Worm (Caenorhabditis elegans) whole organism, mixed stage, embryonic: Measurements from ENCODE around the gene moc-2.

ENCODE experiments used
- M03D4.4 ChIP-seq: sonication (generic microtip); optimal IDR thresholded peaks from 2 replicates; lab custom pipeline; 2017; ENCODE audit warnings: mild to moderate bottlenecking, missing genetic modification characterization, missing compliant biosample characterization
- bed-3 ChIP-seq: fragments of 200-800 bp; sonication (Bioruptor generic); optimal IDR thresholded peaks from 3 replicates; lab custom pipeline; 2018; ENCODE audit warnings: mild to moderate bottlenecking, missing genetic modification characterization, moderate library complexity, missing compliant biosample characterization
- blmp-1 ChIP-seq: fragments of 150-350 bp; optimal IDR thresholded peaks from 2 replicates; lab custom pipeline; 2014; ENCODE audit warnings: missing biosample characterization, missing genetic modification characterization
- ceh-83 ChIP-seq: fragments of 200-800 bp; sonication (Bioruptor generic); optimal IDR thresholded peaks from 2 replicates; lab custom pipeline; 2018; ENCODE audit warnings: mild to moderate bottlenecking, missing genetic modification characterization, missing compliant biosample characterization
- ces-1 ChIP-seq: fragments of 150-350 bp; optimal IDR thresholded peaks from 2 replicates; lab custom pipeline; 2014; ENCODE audit warnings: missing biosample characterization, missing genetic modification reagents, missing genetic modification characterization
- cnd-1 ChIP-seq: fragments of 200-800 bp; sonication (Bioruptor generic); optimal IDR thresholded peaks from 2 replicates; lab custom pipeline; 2018; ENCODE audit warnings: mild to moderate bottlenecking, missing genetic modification characterization, missing compliant biosample characterization
- drap-1 ChIP-seq: fragments of 200-800 bp; sonication (Bioruptor generic); optimal IDR thresholded peaks from 3 replicates; lab custom pipeline; 2018; ENCODE audit warnings: mild to moderate bottlenecking, missing genetic modification characterization, missing compliant biosample characterization
- elt-1 ChIP-seq: sonication (generic microtip); optimal IDR thresholded peaks from 2 replicates; lab custom pipeline; 2017; ENCODE audit warnings: missing genetic modification characterization, mild to moderate bottlenecking, missing compliant biosample characterization, antibody characterized with exemption, moderate library complexity, borderline replicate concordance; ENCODE audit not compliant: insufficient read depth
- elt-3 ChIP-seq: fragments of 150-350 bp; optimal IDR thresholded peaks from 2 replicates; lab custom pipeline; 2014; ENCODE audit warnings: missing biosample characterization, missing genetic modification characterization
- flh-1 ChIP-seq: fragments of 200-800 bp; sonication (Bioruptor generic); optimal IDR thresholded peaks from 2 replicates; lab custom pipeline; 2018; ENCODE audit warnings: mild to moderate bottlenecking, missing genetic modification characterization, moderate library complexity, missing compliant biosample characterization
- ham-2 ChIP-seq: fragments of 200-800 bp; sonication (Bioruptor generic); optimal IDR thresholded peaks from 2 replicates; lab custom pipeline; 2018; ENCODE audit warnings: mild to moderate bottlenecking, missing genetic modification characterization, missing compliant biosample characterization
- hlh-1 ChIP-seq: fragments of 150-350 bp; optimal IDR thresholded peaks from 2 replicates; lab custom pipeline; 2014; ENCODE audit warnings: missing biosample characterization, missing genetic modification reagents, missing genetic modification characterization
- lin-13 ChIP-seq: fragments of 150-350 bp; optimal IDR thresholded peaks from 2 replicates; lab custom pipeline; 2014; ENCODE audit warnings: missing biosample characterization, missing genetic modification characterization
- lin-32 ChIP-seq: fragments of 200-800 bp; sonication (Bioruptor generic); optimal IDR thresholded peaks from 2 replicates; lab custom pipeline; 2018; ENCODE audit warnings: mild to moderate bottlenecking, missing genetic modification characterization, missing compliant biosample characterization
- lsy-2 ChIP-seq: fragments of 150-350 bp; optimal IDR thresholded peaks from 2 replicates; lab custom pipeline; 2014; ENCODE audit warnings: missing biosample characterization, missing genetic modification characterization
- mab-5 ChIP-seq: fragments of 150-350 bp; optimal IDR thresholded peaks from 2 replicates; lab custom pipeline; 2014; ENCODE audit warnings: missing biosample characterization, missing genetic modification characterization
- mep-1 ChIP-seq: fragments of 150-350 bp; optimal IDR thresholded peaks from 2 replicates; lab custom pipeline; 2017; ENCODE audit warnings: missing biosample characterization, missing genetic modification reagents, missing genetic modification characterization, inconsistent platforms
- mls-2 ChIP-seq: sonication (generic microtip); optimal IDR thresholded peaks from 2 replicates; lab custom pipeline; 2016; ENCODE audit warnings: mild to moderate bottlenecking, missing genetic modification characterization, moderate library complexity, missing compliant biosample characterization
- nhr-12 ChIP-seq: fragments of 150-350 bp; optimal IDR thresholded peaks from 2 replicates; lab custom pipeline; 2014; ENCODE audit warnings: missing biosample characterization, missing genetic modification characterization
- nhr-237 ChIP-seq: fragments of 150-350 bp; optimal IDR thresholded peaks from 2 replicates; lab custom pipeline; 2014; ENCODE audit warnings: missing biosample characterization, missing genetic modification characterization
- nhr-28 ChIP-seq: fragments of 150-350 bp; optimal IDR thresholded peaks from 2 replicates; lab custom pipeline; 2014; ENCODE audit warnings: missing biosample characterization, missing genetic modification characterization
- nhr-76 ChIP-seq: sonication (generic microtip); optimal IDR thresholded peaks from 2 replicates; lab custom pipeline; 2017; ENCODE audit warnings: missing biosample characterization, missing genetic modification characterization
- sem-2 ChIP-seq: fragments of 200-800 bp; sonication (Bioruptor generic); optimal IDR thresholded peaks from 2 replicates; lab custom pipeline; 2018; ENCODE audit warnings: mild to moderate bottlenecking, missing genetic modification characterization, missing compliant biosample characterization
- snpc-4 ChIP-seq: fragments of 150-350 bp; optimal IDR thresholded peaks from 2 replicates; lab custom pipeline; 2014; ENCODE audit warnings: missing biosample characterization, missing genetic modification characterization
- sptf-1 ChIP-seq: sonication (generic microtip); optimal IDR thresholded peaks from 2 replicates; lab custom pipeline; 2017; ENCODE audit warnings: mild to moderate bottlenecking, missing genetic modification characterization, moderate library complexity, missing compliant biosample characterization
- tbx-8 ChIP-seq: fragments of 200-800 bp; sonication (Bioruptor generic); optimal IDR thresholded peaks from 2 replicates; lab custom pipeline; 2018; ENCODE audit warnings: mild to moderate bottlenecking, missing genetic modification characterization, moderate library complexity, missing compliant biosample characterization
- unc-120 ChIP-seq: sonication (generic microtip); optimal IDR thresholded peaks from 2 replicates; lab custom pipeline; 2017; ENCODE audit warnings: missing genetic modification characterization, missing compliant biosample characterization; ENCODE audit not compliant: poor library complexity, severe bottlenecking
- unc-39 ChIP-seq: fragments of 150-350 bp; optimal IDR thresholded peaks from 2 replicates; lab custom pipeline; 2014; ENCODE audit warnings: missing biosample characterization, missing genetic modification characterization
- unc-62 ChIP-seq: fragments of 150-350 bp; optimal IDR thresholded peaks from 2 replicates; lab custom pipeline; 2014; ENCODE audit warnings: missing biosample characterization, missing genetic modification reagents, missing genetic modification characterization
- zip-8 ChIP-seq: fragments of 150-350 bp; optimal IDR thresholded peaks from 2 replicates; lab custom pipeline; 2014; ENCODE audit warnings: missing biosample characterization, missing genetic modification characterization
- ztf-11 ChIP-seq: fragments of 150-350 bp; optimal IDR thresholded peaks from 2 replicates; lab custom pipeline; 2014; ENCODE audit warnings: missing biosample characterization, missing genetic modification characterization

moc-2 gene

DNA sequence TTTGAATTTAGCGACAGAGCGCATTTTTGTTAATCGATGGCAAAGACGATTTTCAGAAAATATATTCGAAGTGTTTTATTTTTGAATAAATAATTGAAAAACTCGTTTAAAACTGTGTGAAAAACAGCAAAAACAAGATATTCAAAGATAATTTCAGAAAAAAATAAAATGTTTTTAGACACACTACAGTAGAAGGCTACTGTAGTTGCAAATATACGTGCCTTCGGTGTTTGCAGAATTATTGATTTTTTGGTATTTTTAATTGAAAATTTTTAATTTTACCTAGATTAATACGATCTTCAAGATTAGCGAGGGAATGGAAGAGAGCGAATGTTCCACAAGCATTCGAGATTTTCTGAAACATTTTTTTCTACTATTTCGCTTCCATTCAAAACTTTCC, 6.6 kb upstream of the moc-2 start:
- TF ChIP-seq hlh-1 (tag; lab: Kevin White, UChicago) (no peak), lin-13 (no peak), ceh-83 (GFP tag; lab: Kevin White, UChicago) (no peak), mab-5 (no peak), sem-2 (no peak), elt-3 (tag; lab: Kevin White, UChicago) (no peak), mls-2 (no peak), unc-39 (tag; lab: Kevin White, UChicago) (no peak), ham-2 (GFP tag; lab: Kevin White, UChicago) (no peak), M03D4.4 (tag; lab: Kevin White, UChicago) (no peak), sptf-1 (tag; lab: Kevin White, UChicago) (no peak), flh-1 (no peak), zip-8 (tag; lab: Kevin White, UChicago) (no peak)

DNA sequence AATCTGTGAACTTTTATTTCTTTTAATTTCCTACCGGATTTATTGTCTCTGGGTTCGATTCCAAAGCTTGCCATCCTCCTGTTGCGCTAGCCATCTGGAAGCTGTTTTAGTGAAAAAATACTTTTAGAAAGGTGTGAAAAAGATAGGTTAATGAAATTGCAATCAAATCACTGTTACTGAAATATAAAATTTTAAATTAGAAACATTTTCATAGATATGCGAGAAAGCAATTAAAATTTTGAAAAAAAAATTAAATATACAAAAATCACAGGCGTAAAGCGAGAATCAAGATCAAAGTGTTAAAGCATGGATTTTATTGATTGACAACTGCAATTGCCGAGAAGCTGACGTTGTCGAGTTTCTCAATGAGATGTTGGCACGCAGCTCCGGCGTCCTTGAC, 5.7 kb upstream of the moc-2 start, which contains the start of gene ubh-2:
Gene ubh-2, minus strand, starts transcription at position 101 of the 400 bp plus-strand sequence.
- TF ChIP-seq nhr-76 (no peak), cnd-1 (no peak), nhr-12 (tag; lab: Kevin White, UChicago) (no peak), ztf-11 (tag; lab: Kevin White, UChicago) (no peak), drap-1 (GFP tag; lab: Kevin White, UChicago) (no peak), elt-3 (tag; lab: Kevin White, UChicago) (no peak), M03D4.4 (tag; lab: Kevin White, UChicago) (no peak), blmp-1 (tag; lab: Kevin White, UChicago) (no peak), zip-8 (tag; lab: Kevin White, UChicago) (no peak), tbx-8 (no peak), sptf-1 (tag; lab: Kevin White, UChicago) (no peak), lin-32 (GFP tag; lab: Kevin White, UChicago) (no peak), ceh-83 (GFP tag; lab: Kevin White, UChicago) (no peak), ces-1 (GFP tag; lab: Kevin White, UChicago) (no peak), snpc-4 (no peak), hlh-1 (tag; lab: Kevin White, UChicago) (no peak), nhr-28 (tag; lab: Kevin White, UChicago) (no peak)
- TF ChIP-seq, all 35 proteins: peak for 0

DNA sequence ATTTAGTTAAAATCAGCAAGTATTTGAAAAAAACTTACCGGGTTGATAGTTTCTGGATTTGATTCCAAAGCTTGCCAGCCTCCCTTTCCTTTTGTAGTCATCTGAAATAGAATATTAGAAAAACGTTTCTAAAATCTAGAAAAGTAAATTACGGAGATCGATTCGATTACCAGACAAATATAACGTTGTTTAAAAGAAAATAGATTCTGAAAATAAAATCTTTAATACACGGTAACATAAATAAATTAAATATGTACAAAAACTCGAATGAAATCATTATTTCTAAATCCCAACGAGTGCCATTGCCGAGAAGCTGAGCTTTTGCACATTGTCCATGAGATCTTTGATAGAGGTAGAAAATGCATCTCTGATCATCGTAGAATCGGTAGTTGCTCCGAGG, 4.7 kb upstream of the moc-2 start, which contains the start of gene ubh-3:
Gene ubh-3, minus strand, starts transcription at position 101 of the 400 bp plus-strand sequence.
- TF ChIP-seq ztf-11 (tag; lab: Kevin White, UChicago), result no peak
- no peak for TF ChIP-seq bed-3 (GFP tag; lab: Kevin White, UChicago)
- no peak for TF ChIP-seq sptf-1 (tag; lab: Kevin White, UChicago)
- TF ChIP-seq mep-1 (tag; lab: Kevin White, UChicago), result no peak
- no peak for TF ChIP-seq unc-120 (tag; lab: Kevin White, UChicago)
- no peak for TF ChIP-seq tbx-8
- no peak for TF ChIP-seq nhr-28 (tag; lab: Kevin White, UChicago)
- no peak for TF ChIP-seq mab-5
- TF ChIP-seq elt-3 (tag; lab: Kevin White, UChicago), result no peak
- TF ChIP-seq blmp-1 (tag; lab: Kevin White, UChicago), result no peak
- TF ChIP-seq lin-32 (GFP tag; lab: Kevin White, UChicago), result no peak
- no peak for TF ChIP-seq ham-2 (GFP tag; lab: Kevin White, UChicago)
- no peak for TF ChIP-seq elt-1
- no peak for TF ChIP-seq M03D4.4 (tag; lab: Kevin White, UChicago)

DNA sequence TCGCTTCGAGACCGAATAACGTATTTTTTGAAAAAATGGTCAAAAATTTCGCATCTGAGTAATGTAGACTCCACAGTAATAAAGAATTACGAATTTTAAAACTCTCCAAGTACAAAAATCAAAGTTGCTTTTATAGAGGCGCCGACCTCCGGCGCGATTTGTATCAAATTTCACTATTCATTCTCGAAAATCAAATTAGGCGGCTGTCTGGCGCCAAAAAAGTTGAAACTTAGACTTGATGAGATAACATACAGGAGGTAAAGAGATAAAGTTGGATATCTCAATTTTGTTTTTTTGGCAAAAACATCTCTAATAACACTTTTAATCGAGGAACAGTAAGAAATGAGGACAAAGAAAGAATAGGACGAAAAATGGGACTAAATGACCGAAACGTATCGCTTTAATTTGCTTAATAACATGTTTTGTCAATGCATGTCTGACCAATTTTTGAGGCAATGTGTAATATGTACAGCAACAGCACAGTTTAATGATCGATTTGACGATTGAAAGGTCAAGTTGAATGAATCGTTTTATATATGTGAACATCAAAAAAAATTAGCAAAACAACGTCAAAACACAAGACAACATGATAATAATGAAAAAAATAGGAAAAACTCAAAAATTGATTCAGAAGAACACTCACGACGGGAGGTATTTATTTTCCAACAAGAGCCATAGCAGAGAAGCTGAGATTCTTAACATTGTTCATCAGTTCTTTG, 2.4 kb upstream of the moc-2 start:
- TF ChIP-seq sem-2 (no peak), unc-62 (GFP tag; lab: Kevin White, UChicago) (no peak), M03D4.4 (tag; lab: Kevin White, UChicago) (no peak), lsy-2 (tag; lab: Kevin White, UChicago) (no peak), zip-8 (tag; lab: Kevin White, UChicago) (no peak), nhr-76 (no peak), nhr-237 (tag; lab: Kevin White, UChicago) (no peak), snpc-4 (no peak), elt-1 (no peak), bed-3 (GFP tag; lab: Kevin White, UChicago) (no peak), unc-39 (tag; lab: Kevin White, UChicago) (no peak), flh-1 (no peak), elt-3 (tag; lab: Kevin White, UChicago) (no peak), tbx-8 (no peak), mls-2 (no peak), ceh-83 (GFP tag; lab: Kevin White, UChicago) (no peak), mep-1 (tag; lab: Kevin White, UChicago) (no peak), cnd-1 (no peak)
